Worm (Caenorhabditis elegans): Measurements from ENCODE around the gene C07A12.18.

ce11 chrX:4550987-4551386 lies 1.3 kb upstream of the C07A12.18 start:
- TF ChIP-seq snpc-4 (GFP tag; optimal IDR thresholded peaks at IDR 0.05) (no peak), snpc-4 (tag; optimal IDR thresholded peaks at IDR 0.05) (no peak), pha-4 (tag; optimal IDR thresholded peaks at IDR 0.05) (no peak), somi-1 (GFP tag; optimal IDR thresholded peaks at IDR 0.05) (no peak), B0019.2 (GFP tag; conservative IDR thresholded peaks at IDR 0.05) (no peak), snpc-3.4 (tag; optimal IDR thresholded peaks at IDR 0.05) (no peak), nfya-1 (tag; optimal IDR thresholded peaks at IDR 0.05; ENCODE audit: borderline replicate concordance, insufficient read depth) (no peak), hmg-1.2 (GFP tag; IDR thresholded peaks at IDR 0.05) (no peak), nfyb-1 (GFP tag; IDR thresholded peaks at IDR 0.05) (no peak), ama-1 (optimal IDR thresholded peaks at IDR 0.05) (no peak), ama-1 (GFP tag; optimal IDR thresholded peaks at IDR 0.05) (no peak)
